Worm (Caenorhabditis elegans) whole organism, L4 larva: ENCODE measurements around the gene F01F1.14.

Experiments
- dmd-6 ChIP-seq: fragments of 200-800 bp; sonication (Bioruptor generic); IDR thresholded peaks from 2 replicates; pipeline ENCODE4 v1.3.6; 2022; ENCODE audit warnings: missing genetic modification reagents, missing genetic modification characterization, missing compliant biosample characterization
- egl-27 ChIP-seq: sonication (generic microtip); optimal IDR thresholded peaks from 3 replicates; lab custom pipeline; 2017; ENCODE audit warnings: missing biosample characterization, missing genetic modification reagents, missing genetic modification characterization
- gei-8 ChIP-seq: fragments of 200-800 bp; sonication (Bioruptor generic); optimal IDR thresholded peaks from 2 replicates; lab custom pipeline; 2018; ENCODE audit warnings: mild to moderate bottlenecking, missing genetic modification characterization, missing compliant biosample characterization
- nhr-41 ChIP-seq: fragments of 200-800 bp; sonication (Bioruptor generic); IDR thresholded peaks from 2 replicates; pipeline ENCODE4 v1.3.6; 2022; ENCODE audit warnings: missing genetic modification reagents, missing genetic modification characterization, missing compliant biosample characterization
- snpc-4 ChIP-seq: fragments of 150-350 bp; optimal IDR thresholded peaks from 2 replicates; lab custom pipeline; 2014; ENCODE audit warnings: missing biosample characterization, missing genetic modification characterization

DNA sequence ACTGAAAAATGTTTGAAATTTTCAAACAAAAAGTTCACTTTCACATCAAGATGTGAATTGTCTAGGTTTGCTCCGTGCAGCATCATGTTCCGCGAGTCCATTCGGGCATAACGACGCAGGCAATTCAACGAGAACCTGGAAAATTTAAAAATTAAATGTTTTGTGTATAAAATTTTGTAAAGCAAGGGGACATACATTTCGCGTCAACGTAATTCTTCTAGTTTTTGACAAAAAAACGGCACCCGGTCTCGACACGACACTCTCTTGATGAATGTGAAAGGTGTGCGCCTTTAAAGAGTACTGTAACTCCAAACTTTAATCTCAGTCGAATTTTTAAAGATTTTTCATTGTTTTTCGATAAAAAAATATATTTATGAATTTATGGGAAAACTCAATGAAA is 48.7 kb downstream of the F01F1.14 start, which contains the start of gene R12B2.6:
- TF ChIP-seq nhr-41 (GFP tag; lab: Robert Waterston, UW) = no peak
- TF ChIP-seq gei-8 (GFP tag; lab: Kevin White, UChicago) = no peak
- no peak for TF ChIP-seq snpc-4 (tag; lab: Kevin White, UChicago)
- no peak for TF ChIP-seq dmd-6 (GFP tag; lab: Robert Waterston, UW)
- TF ChIP-seq egl-27 (tag; lab: Kevin White, UChicago) = no peak
